Fruit fly (Drosophila melanogaster): Measurements from ENCODE around the gene CG5676.

CG5676 gene

DNA sequence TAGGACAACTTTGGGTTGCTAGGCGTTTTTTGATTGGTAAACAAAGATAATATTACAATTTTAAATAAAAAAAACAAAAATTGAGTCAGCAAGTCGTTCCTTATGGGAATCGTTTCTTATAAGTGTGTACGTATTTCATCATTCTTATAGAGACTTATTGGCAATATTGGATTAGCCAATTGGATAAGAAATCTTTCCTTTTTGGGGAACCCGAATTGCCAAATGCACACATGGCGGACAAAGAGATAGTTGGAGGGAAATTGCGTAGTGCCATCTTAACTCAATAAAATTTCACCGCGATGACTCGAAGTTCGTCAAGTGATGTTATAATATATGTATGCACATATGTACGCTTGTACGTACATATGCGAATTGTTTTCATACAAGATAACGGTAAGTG is 35.6 kb upstream of the CG5676 start:
- no peak for TF ChIP-seq N (GFP tag; optimal IDR thresholded peaks at IDR 0.05)
- no peak for TF ChIP-seq foxo (GFP tag; optimal IDR thresholded peaks at IDR 0.05)
- TF ChIP-seq CrebA (GFP tag; optimal IDR thresholded peaks at IDR 0.05; ENCODE audit: borderline replicate concordance), result no peak
- no peak for TF ChIP-seq Hnf4 (GFP tag; optimal IDR thresholded peaks at IDR 0.05)
- no peak for TF ChIP-seq GATAd (GFP tag; optimal IDR thresholded peaks at IDR 0.05)
- TF ChIP-seq CG9705 (GFP tag; optimal IDR thresholded peaks at IDR 0.05), result no peak

DNA sequence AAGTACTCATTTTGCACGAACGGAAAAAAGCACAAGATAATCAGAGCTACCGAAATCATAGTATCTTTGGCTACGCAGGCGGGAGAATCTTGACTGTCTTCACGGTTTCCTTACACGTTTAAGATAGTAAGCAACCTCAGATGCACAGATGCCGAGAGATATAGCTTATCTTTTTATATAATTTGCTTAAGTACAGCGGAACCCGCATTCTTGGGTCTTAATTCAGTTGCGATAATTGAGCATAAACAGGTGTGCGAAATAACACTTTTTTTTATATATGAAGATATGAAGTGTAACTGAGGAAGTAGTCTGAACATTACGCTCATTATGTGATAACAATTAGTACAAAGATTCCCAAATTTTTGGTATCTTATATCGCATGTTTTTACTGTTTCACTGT is 25.1 kb upstream of the CG5676 start, which contains the start of gene CG34043:
TSS of gene CG34043 (minus strand) at position 101 of the 400 bp plus-strand sequence.
- TF ChIP-seq psq (GFP tag; optimal IDR thresholded peaks at IDR 0.05) (no peak), h (GFP tag; optimal IDR thresholded peaks at IDR 0.05) (no peak)

DNA sequence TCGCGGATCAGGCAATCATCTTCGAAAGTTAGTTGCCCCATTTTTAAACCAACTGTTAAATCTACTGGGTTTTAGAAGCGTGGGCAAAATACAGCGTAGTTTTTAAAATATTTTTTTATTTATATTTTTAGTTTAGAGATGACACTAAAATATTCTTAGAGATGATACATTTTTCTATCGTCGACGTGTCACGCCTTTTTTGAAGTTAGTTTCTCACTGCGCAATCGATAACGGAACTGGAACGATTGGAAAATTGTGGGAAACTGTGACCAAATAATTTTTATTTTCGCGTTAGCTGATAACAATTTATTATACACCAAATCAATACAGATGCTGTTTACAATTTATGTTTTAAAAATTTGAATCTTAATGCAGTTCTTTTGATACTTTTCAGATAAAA is 23.0 kb upstream of the CG5676 start, which contains the start of gene Utx:
TSS of gene Utx (minus strand) at position 154 of the 400 bp plus-strand sequence.
- TF ChIP-seq N (GFP tag; optimal IDR thresholded peaks at IDR 0.05), result no peak
- TF ChIP-seq sage (GFP tag; optimal IDR thresholded peaks at IDR 0.05), result no peak
- no peak for TF ChIP-seq Rel (GFP tag; optimal IDR thresholded peaks at IDR 0.05)
- TF ChIP-seq Rel (tag; optimal IDR thresholded peaks at IDR 0.05), result no peak
- peak; percentile 23 for TF ChIP-seq Hr83 (GFP tag; optimal IDR thresholded peaks at IDR 0.05; ENCODE audit: poor library complexity, severe bottlenecking)
- TF ChIP-seq woc (GFP tag; optimal IDR thresholded peaks at IDR 0.05), result peak; percentile 71
- no peak for TF ChIP-seq Hnf4 (GFP tag; optimal IDR thresholded peaks at IDR 0.05)

DNA sequence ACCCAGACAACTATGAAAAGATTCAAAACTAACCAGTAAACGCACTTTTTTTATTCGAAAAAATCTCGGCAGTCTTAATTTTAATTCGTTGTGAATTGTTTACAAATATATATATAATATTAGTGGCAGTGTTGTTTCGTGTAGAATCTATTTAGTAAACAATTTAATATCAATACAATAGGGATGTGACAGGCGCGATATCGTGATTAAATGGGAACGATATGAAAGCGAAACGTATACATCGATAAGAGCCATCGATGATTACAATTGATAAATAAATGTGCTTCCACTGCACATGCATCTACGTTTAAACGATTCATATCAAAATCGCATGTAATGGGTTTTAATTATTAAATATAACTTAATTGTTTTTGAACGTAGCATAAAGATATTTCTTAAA is 21.7 kb upstream of the CG5676 start:
- TF ChIP-seq foxo (GFP tag; optimal IDR thresholded peaks at IDR 0.05), result no peak
- no peak for TF ChIP-seq sv (GFP tag; optimal IDR thresholded peaks at IDR 0.05)
- no peak for TF ChIP-seq Sp1 (GFP tag; optimal IDR thresholded peaks at IDR 0.05)
- TF ChIP-seq psq (GFP tag; optimal IDR thresholded peaks at IDR 0.05), result no peak
- peak; percentile 74 for TF ChIP-seq Hr83 (GFP tag; optimal IDR thresholded peaks at IDR 0.05; ENCODE audit: poor library complexity, severe bottlenecking)
- TF ChIP-seq sage (GFP tag; optimal IDR thresholded peaks at IDR 0.05), result no peak
- no peak for TF ChIP-seq Myc (optimal IDR thresholded peaks at IDR 0.05)
- no peak for TF ChIP-seq CG32264 (GFP tag; optimal IDR thresholded peaks at IDR 0.05)
- TF ChIP-seq lola (GFP tag; optimal IDR thresholded peaks at IDR 0.05), result no peak
- no peak for TF ChIP-seq ey (GFP tag; optimal IDR thresholded peaks at IDR 0.05)
- no peak for TF ChIP-seq tai (GFP tag; optimal IDR thresholded peaks at IDR 0.05)
- no peak for TF ChIP-seq dmrt93B (GFP tag; optimal IDR thresholded peaks at IDR 0.05)
- TF ChIP-seq rgr (GFP tag; optimal IDR thresholded peaks at IDR 0.05), result no peak
- no peak for TF ChIP-seq CG9705 (GFP tag; optimal IDR thresholded peaks at IDR 0.05)
- TF ChIP-seq fru (GFP tag; optimal IDR thresholded peaks at IDR 0.05), result no peak
- TF ChIP-seq HLH106 (tag; optimal IDR thresholded peaks at IDR 0.05), result no peak
- TF ChIP-seq brk (GFP tag; optimal IDR thresholded peaks at IDR 0.05), result peak; percentile 12
- TF ChIP-seq CrebA (GFP tag; optimal IDR thresholded peaks at IDR 0.05; ENCODE audit: borderline replicate concordance), result no peak
- peak; percentile 27 for TF ChIP-seq woc (GFP tag; optimal IDR thresholded peaks at IDR 0.05)
- no peak for TF ChIP-seq dsf (GFP tag; optimal IDR thresholded peaks at IDR 0.05; ENCODE audit: borderline replicate concordance)
- TF ChIP-seq Dfd (GFP tag; optimal IDR thresholded peaks at IDR 0.05), result no peak

DNA sequence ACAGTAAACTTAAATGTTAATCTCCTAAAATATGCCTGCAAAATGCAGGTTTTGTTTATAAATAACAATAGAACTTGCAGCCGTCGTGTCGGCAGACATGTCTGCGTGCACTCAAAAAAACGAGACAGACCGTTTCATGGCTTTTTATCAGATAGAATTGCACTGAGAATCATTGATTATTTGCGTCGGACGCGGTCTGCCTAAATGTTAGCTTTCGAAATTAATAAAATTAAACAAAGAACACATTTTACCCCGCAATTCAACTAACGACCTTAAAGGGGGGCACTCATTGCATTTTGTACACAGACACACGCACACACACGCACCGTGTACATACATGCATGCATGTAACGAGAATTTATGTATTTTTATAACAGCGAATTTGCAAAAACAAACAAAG is 21.2 kb upstream of the CG5676 start:
- TF ChIP-seq foxo (GFP tag; optimal IDR thresholded peaks at IDR 0.05) (peak; percentile 14 to 54), OdsH (GFP tag; optimal IDR thresholded peaks at IDR 0.05) (peak; percentile 60), fru (GFP tag; optimal IDR thresholded peaks at IDR 0.05) (no peak), Hnf4 (GFP tag; optimal IDR thresholded peaks at IDR 0.05) (peak; percentile 58), lola (GFP tag; optimal IDR thresholded peaks at IDR 0.05) (no peak), dmrt93B (GFP tag; optimal IDR thresholded peaks at IDR 0.05) (no peak), usp (GFP tag; optimal IDR thresholded peaks at IDR 0.05) (no peak), Vsx2 (GFP tag; optimal IDR thresholded peaks at IDR 0.05; ENCODE audit: partially characterized antibody) (no peak), psq (GFP tag; optimal IDR thresholded peaks at IDR 0.05) (peak; percentile 33), HLH106 (tag; optimal IDR thresholded peaks at IDR 0.05) (no peak), sage (GFP tag; optimal IDR thresholded peaks at IDR 0.05) (no peak), tai (GFP tag; optimal IDR thresholded peaks at IDR 0.05) (peak; percentile 52), CG32264 (GFP tag; optimal IDR thresholded peaks at IDR 0.05) (no peak), Jra (GFP tag; optimal IDR thresholded peaks at IDR 0.05) (peak; percentile 40), jim (GFP tag; optimal IDR thresholded peaks at IDR 0.05) (no peak), Hr83 (GFP tag; optimal IDR thresholded peaks at IDR 0.05; ENCODE audit: poor library complexity, severe bottlenecking) (no peak), CG9705 (GFP tag; optimal IDR thresholded peaks at IDR 0.05) (no peak), GATAd (GFP tag; optimal IDR thresholded peaks at IDR 0.05) (no peak), dsf (GFP tag; optimal IDR thresholded peaks at IDR 0.05; ENCODE audit: borderline replicate concordance) (no peak), rgr (GFP tag; optimal IDR thresholded peaks at IDR 0.05) (no peak), CrebA (GFP tag; optimal IDR thresholded peaks at IDR 0.05; ENCODE audit: borderline replicate concordance) (no peak), N (GFP tag; optimal IDR thresholded peaks at IDR 0.05) (peak; percentile 9), Hr78 (GFP tag; optimal IDR thresholded peaks at IDR 0.05) (no peak), brk (GFP tag; optimal IDR thresholded peaks at IDR 0.05) (no peak), ey (GFP tag; optimal IDR thresholded peaks at IDR 0.05) (peak; percentile 66), Myc (optimal IDR thresholded peaks at IDR 0.05) (no peak), Mio (GFP tag; optimal IDR thresholded peaks at IDR 0.05) (no peak), Abd-B (GFP tag; optimal IDR thresholded peaks at IDR 0.05) (no peak), Dif (GFP tag; optimal IDR thresholded peaks at IDR 0.05; ENCODE audit: partially characterized antibody) (no peak)

All from whole organism, wandering third instar larva.